Worm (Caenorhabditis elegans) whole organism, L4 larva: ENCODE data around the gene ZK666.11.

Source experiments
- F49E8.2 ChIP-seq: sonication (generic microtip); optimal IDR thresholded peaks from 2 replicates; lab custom pipeline; 2016; ENCODE audit warnings: missing compliant biosample characterization, mild to moderate bottlenecking, missing genetic modification characterization, borderline replicate concordance
- Y75B8A.6 ChIP-seq: fragments of 200-800 bp; sonication (Bioruptor generic); IDR thresholded peaks from 2 replicates; pipeline ENCODE4 v1.3.6; 2022; ENCODE audit warnings: missing genetic modification reagents, missing genetic modification characterization, missing compliant biosample characterization
- ama-1 ChIP-seq: fragments of 150-350 bp; optimal IDR thresholded peaks from 2 replicates; lab custom pipeline; 2014; ENCODE audit warnings: inconsistent platforms, mixed read lengths
- lim-7 ChIP-seq: fragments of 200-800 bp; sonication (Bioruptor generic); IDR thresholded peaks from 2 replicates; pipeline ENCODE4 v1.3.6; 2022; ENCODE audit warnings: missing genetic modification characterization, missing compliant biosample characterization
- mdl-1 ChIP-seq, 2 experiments: fragments of 150-350 bp in 1 of 2; sonication (generic microtip) in 1 of 2; optimal IDR thresholded peaks; 2 replicates each; lab custom pipeline; 2014 to 2017; ENCODE audit warnings: missing biosample characterization in 2 of 2, missing genetic modification characterization in 2 of 2
- nhr-10 ChIP-seq: fragments of 150-350 bp; optimal IDR thresholded peaks from 2 replicates; lab custom pipeline; 2014; ENCODE audit warnings: missing biosample characterization, missing genetic modification characterization
- nhr-237 ChIP-seq: sonication (generic microtip); optimal IDR thresholded peaks from 2 replicates; lab custom pipeline; 2017; ENCODE audit warnings: missing biosample characterization, missing genetic modification characterization
- nhr-77 ChIP-seq: fragments of 150-350 bp; optimal IDR thresholded peaks from 2 replicates; lab custom pipeline; 2014; ENCODE audit warnings: missing biosample characterization, missing genetic modification characterization
- pha-4 ChIP-seq, 2 experiments: fragments of 150-350 bp in 1 of 2; fragments of 200-800 bp in 1 of 2; sonication (Bioruptor generic) in 1 of 2; IDR thresholded peaks in 1 of 2; optimal IDR thresholded peaks in 1 of 2; 2 replicates each; pipeline versions ENCODE4 v1.3.6 to Lab custom; 2014 to 2022; ENCODE audit warnings: missing genetic modification characterization in 2 of 2, missing genetic modification reagents in 2 of 2, missing biosample characterization in 1 of 2, missing compliant biosample characterization in 1 of 2
- php-3 ChIP-seq: fragments of 200-800 bp; sonication (Bioruptor generic); IDR thresholded peaks from 2 replicates; pipeline ENCODE4 v1.3.6; 2022; ENCODE audit warnings: missing genetic modification reagents, missing genetic modification characterization, missing compliant biosample characterization
- set-16 ChIP-seq: fragments of 200-800 bp; sonication (Bioruptor generic); IDR thresholded peaks from 2 replicates; pipeline ENCODE4 v1.3.6; 2022; ENCODE audit warnings: missing genetic modification reagents, missing genetic modification characterization, missing compliant biosample characterization
- skn-1 ChIP-seq: fragments of 150-350 bp; optimal IDR thresholded peaks from 2 replicates; lab custom pipeline; 2014; ENCODE audit warnings: missing biosample characterization, missing genetic modification characterization
- snpc-4 ChIP-seq: fragments of 150-350 bp; optimal IDR thresholded peaks from 2 replicates; lab custom pipeline; 2014; ENCODE audit warnings: missing biosample characterization, missing genetic modification characterization

DNA sequence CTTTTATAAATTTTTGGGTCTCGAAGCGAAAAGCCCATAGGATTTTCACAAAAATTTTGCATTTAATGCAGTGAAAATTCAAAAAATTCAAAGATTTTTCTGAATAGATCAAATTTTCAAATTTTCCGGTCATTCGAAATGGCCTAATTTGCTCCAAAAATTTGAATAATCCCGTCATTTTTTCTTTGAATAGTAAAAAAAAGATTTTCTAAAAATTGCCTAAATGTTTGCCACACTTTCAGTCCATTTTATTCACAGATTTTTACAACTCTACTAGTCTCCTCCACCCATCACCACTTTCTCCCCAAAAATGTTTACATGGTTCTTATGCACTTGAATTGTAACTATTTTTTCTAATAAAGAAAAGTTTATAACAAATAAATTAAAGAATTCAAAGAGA, 51.7 kb downstream of the ZK666.11 start:
- no peak for TF ChIP-seq mdl-1 (tag; optimal IDR thresholded peaks at IDR 0.05; lab: Kevin White, UChicago)
- no peak for TF ChIP-seq lim-7 (GFP tag; lab: Robert Waterston, UW)
- TF ChIP-seq snpc-4 = no peak
- no peak for TF ChIP-seq set-16 (GFP tag; lab: Robert Waterston, UW)
- no peak for TF ChIP-seq skn-1 (tag; lab: Kevin White, UChicago)
- TF ChIP-seq pha-4 (GFP tag; IDR thresholded peaks at IDR 0.05; lab: Robert Waterston, UW) = no peak
- no peak for TF ChIP-seq pha-4 (tag; optimal IDR thresholded peaks at IDR 0.05; lab: Kevin White, UChicago)
- TF ChIP-seq ama-1 (lab: Kevin White, UChicago) = no peak
- no peak for TF ChIP-seq nhr-237 (tag; lab: Kevin White, UChicago)
- no peak for TF ChIP-seq nhr-10
- no peak for TF ChIP-seq Y75B8A.6 (GFP tag; lab: Robert Waterston, UW)
- no peak for TF ChIP-seq nhr-77 (tag; lab: Kevin White, UChicago)
- no peak for TF ChIP-seq F49E8.2 (tag; lab: Kevin White, UChicago)
- no peak for TF ChIP-seq php-3 (GFP tag; lab: Robert Waterston, UW)
